Fruit fly (Drosophila melanogaster): ENCODE data around the gene ntc.

The ntc gene

dm6 chr3L:3786344-3787076 is 19.7 kb downstream of the ntc start (continued):
- TF ChIP-seq dysf (GFP tag; IDR thresholded peaks at IDR 0.05) (peak; percentile 59; the same call in 2 of the 3 replicates), Blimp-1 (GFP tag; optimal IDR thresholded peaks at IDR 0.05) (peak; percentile 69), ase (GFP tag; IDR thresholded peaks at IDR 0.05) (no peak), CG3838 (GFP tag; optimal IDR thresholded peaks at IDR 0.05) (no peak), Usf (GFP tag; optimal IDR thresholded peaks at IDR 0.05) (no peak), CG1529 (GFP tag; optimal IDR thresholded peaks at IDR 0.05) (no peak), Adf1 (GFP tag; IDR thresholded peaks at IDR 0.05) (no peak), CG32532 (GFP tag; IDR thresholded peaks at IDR 0.05) (no peak; the same call in 1 of the 2 replicates), HHEX (GFP tag; optimal IDR thresholded peaks at IDR 0.05) (no peak), CG6654 (GFP tag; optimal IDR thresholded peaks at IDR 0.05) (no peak), CG3163 (GFP tag; optimal IDR thresholded peaks at IDR 0.05) (no peak), Drgx (GFP tag; IDR thresholded peaks at IDR 0.05) (no peak), CG3726 (GFP tag; IDR thresholded peaks at IDR 0.05) (no peak), CG3065 (GFP tag; optimal IDR thresholded peaks at IDR 0.05) (no peak), CG13624 (GFP tag; optimal IDR thresholded peaks at IDR 0.05) (no peak), CG11504 (tag; optimal IDR thresholded peaks at IDR 0.05) (peak; percentile 68), ewg (GFP tag; optimal IDR thresholded peaks at IDR 0.05) (peak; percentile 26), vnd (GFP tag; IDR thresholded peaks at IDR 0.05; ENCODE audit: partially characterized antibody) (no peak), trh (GFP tag; optimal IDR thresholded peaks at IDR 0.05) (no peak), NK7.1 (GFP tag; optimal IDR thresholded peaks at IDR 0.05) (no peak), insv (GFP tag; optimal IDR thresholded peaks at IDR 0.05) (no peak), CG3407 (GFP tag; optimal IDR thresholded peaks at IDR 0.05) (peak; percentile 19), eve (GFP tag; optimal IDR thresholded peaks at IDR 0.05) (peak in 1 of 2 experiments; percentile 66), CG34422 (GFP tag; IDR thresholded peaks at IDR 0.05) (0 out of 3 replicates have a peak, but pooled peaks have one; percentile 45), usp (GFP tag; optimal IDR thresholded peaks at IDR 0.05) (no peak), hth (optimal IDR thresholded peaks at IDR 0.05) (no peak), CG12942 (GFP tag; optimal IDR thresholded peaks at IDR 0.05) (no peak), CoRest (tag; optimal IDR thresholded peaks at IDR 0.05) (peak; percentile 73), Camta (GFP tag; optimal IDR thresholded peaks at IDR 0.05) (no peak), Kr (GFP tag; optimal IDR thresholded peaks at IDR 0.05) (no peak), Dek (tag; optimal IDR thresholded peaks at IDR 0.05) (peak; percentile 3), ro (GFP tag; IDR thresholded peaks at IDR 0.05) (no peak), CG7745 (tag; optimal IDR thresholded peaks at IDR 0.05) (no peak), CG10147 (GFP tag; optimal IDR thresholded peaks at IDR 0.05) (no peak), PHDP (tag; optimal IDR thresholded peaks at IDR 0.05) (peak; percentile 56), Spps (tag; optimal IDR thresholded peaks at IDR 0.05) (no peak), sens (GFP tag) (peak; percentile 74), CG6791 (GFP tag; IDR thresholded peaks at IDR 0.05; ENCODE audit: partially characterized antibody) (no peak), CG18619 (GFP tag; optimal IDR thresholded peaks at IDR 0.05) (peak; percentile 11), CG11695 (GFP tag; IDR thresholded peaks at IDR 0.05) (peak; percentile 52; the same call in 2 of the 3 replicates), CG17568 (GFP tag; optimal IDR thresholded peaks at IDR 0.05) (no peak), jing (GFP tag; optimal IDR thresholded peaks at IDR 0.05) (no peak), CG2678 (tag; optimal IDR thresholded peaks at IDR 0.05) (peak; percentile 71), CG18764 (GFP tag; optimal IDR thresholded peaks at IDR 0.05) (no peak), CG6689 (GFP tag; IDR thresholded peaks at IDR 0.05) (peak; percentile 58; the same call in 1 of the 2 replicates), stc (GFP tag; IDR thresholded peaks at IDR 0.05) (peak; percentile 64; the same call in 1 of the 2 replicates), tin (GFP tag; optimal IDR thresholded peaks at IDR 0.05) (no peak), CG34376 (GFP tag; optimal IDR thresholded peaks at IDR 0.05) (no peak), CG34224 (GFP tag; IDR thresholded peaks at IDR 0.05; ENCODE audit: partially characterized antibody) (no peak), Xbp1 (GFP tag; optimal IDR thresholded peaks at IDR 0.05) (peak; percentile 51)
